Worm (Caenorhabditis elegans) whole organism, young adult: ENCODE results near the gene gly-7.
A peak's percentile ranks its signal among the peaks of the same experiment; 100 is the strongest.
"Not testable (repeated sequence)": the region's sequence is repeated elsewhere in the genome, so short reads cannot be mapped to it uniquely, and the experiment has no call there.

Experiments
- B0019.2 ChIP-seq: fragments of 200-800 bp; sonication (Bioruptor generic); conservative IDR thresholded peaks from 2 replicates; pipeline ENCODE4 v1.3.6; 2022; ENCODE audit warnings: missing genetic modification reagents, missing genetic modification characterization, missing compliant biosample characterization
- B0261.1 ChIP-seq: sonication (generic microtip); optimal IDR thresholded peaks from 2 replicates; lab custom pipeline; 2016; ENCODE audit warnings: mild to moderate bottlenecking, missing genetic modification characterization, moderate library complexity, missing compliant biosample characterization
- B0336.3 ChIP-seq: fragments of 200-800 bp; sonication (Bioruptor generic); IDR thresholded peaks from 2 replicates; pipeline ENCODE4 v1.3.6; 2022; ENCODE audit warnings: missing genetic modification characterization, missing compliant biosample characterization
- C06A6.2 ChIP-seq: fragments of 200-800 bp; sonication (Bioruptor generic); conservative IDR thresholded peaks from 2 replicates; pipeline ENCODE4 v1.3.6; 2022; ENCODE audit warnings: missing genetic modification characterization, missing compliant biosample characterization
- F33H1.4 ChIP-seq: fragments of 200-800 bp; sonication (Bioruptor generic); IDR thresholded peaks from 2 replicates; pipeline ENCODE4 v1.3.6; 2022; ENCODE audit warnings: missing genetic modification reagents, missing genetic modification characterization, missing compliant biosample characterization
- F37B4.10 ChIP-seq: fragments of 200-800 bp; sonication (Bioruptor generic); IDR thresholded peaks from 2 replicates; pipeline ENCODE4 v1.3.6; 2022; ENCODE audit warnings: missing genetic modification characterization, missing compliant biosample characterization
- F57A8.1 ChIP-seq: fragments of 200-800 bp; sonication (Bioruptor generic); optimal IDR thresholded peaks from 2 replicates; lab custom pipeline; 2018; ENCODE audit warnings: mild to moderate bottlenecking, missing genetic modification characterization, moderate library complexity, missing compliant biosample characterization
- K12H6.12 ChIP-seq: fragments of 200-800 bp; sonication (Bioruptor generic); optimal IDR thresholded peaks from 2 replicates; lab custom pipeline; 2018; ENCODE audit warnings: mild to moderate bottlenecking, missing genetic modification characterization, missing compliant biosample characterization
- T26A5.8 ChIP-seq: sonication (generic microtip); optimal IDR thresholded peaks from 2 replicates; lab custom pipeline; 2016; ENCODE audit warnings: missing genetic modification characterization, missing compliant biosample characterization
- Y53F4B.3 ChIP-seq: fragments of 200-800 bp; sonication (Bioruptor generic); IDR thresholded peaks from 2 replicates; pipeline ENCODE4 v1.3.6; 2022; ENCODE audit warnings: missing genetic modification reagents, missing genetic modification characterization, missing compliant biosample characterization
- attf-5 ChIP-seq: fragments of 200-800 bp; sonication (Bioruptor generic); optimal IDR thresholded peaks from 2 replicates; lab custom pipeline; 2018; ENCODE audit warnings: mild to moderate bottlenecking, missing genetic modification characterization, missing compliant biosample characterization
- ccch-3 ChIP-seq: fragments of 200-800 bp; sonication (Bioruptor generic); optimal IDR thresholded peaks from 2 replicates; lab custom pipeline; 2018; ENCODE audit warnings: mild to moderate bottlenecking, missing genetic modification characterization, missing compliant biosample characterization
- ceh-91 ChIP-seq: fragments of 200-800 bp; sonication (Bioruptor generic); IDR thresholded peaks from 2 replicates; pipeline ENCODE4 v1.3.6; 2022; ENCODE audit warnings: missing genetic modification reagents, missing genetic modification characterization, missing compliant biosample characterization
- dpff-1 ChIP-seq: sonication (generic microtip); optimal IDR thresholded peaks from 2 replicates; lab custom pipeline; 2017; ENCODE audit warnings: mild to moderate bottlenecking, missing genetic modification characterization, missing compliant biosample characterization
- efl-1 ChIP-seq: fragments of 150-350 bp; optimal IDR thresholded peaks from 2 replicates; lab custom pipeline; 2014; ENCODE audit warnings: missing biosample characterization, missing genetic modification reagents, missing genetic modification characterization
- egl-18 ChIP-seq: fragments of 200-800 bp; sonication (Bioruptor generic); IDR thresholded peaks from 2 replicates; pipeline ENCODE4 v1.3.6; 2022; ENCODE audit warnings: missing genetic modification reagents, missing genetic modification characterization, missing compliant biosample characterization
- egrh-3 ChIP-seq: fragments of 200-800 bp; sonication (Bioruptor generic); IDR thresholded peaks from 2 replicates; pipeline ENCODE4 v1.3.6; 2022; ENCODE audit warnings: missing genetic modification reagents, missing genetic modification characterization, missing compliant biosample characterization
- gei-17 ChIP-seq: fragments of 200-800 bp; sonication (Bioruptor generic); optimal IDR thresholded peaks from 2 replicates; lab custom pipeline; 2018; ENCODE audit warnings: mild to moderate bottlenecking, missing genetic modification characterization, missing compliant biosample characterization
- hsf-1 ChIP-seq: fragments of 200-800 bp; sonication (Bioruptor generic); IDR thresholded peaks from 2 replicates; pipeline ENCODE4 v1.3.6; 2022; ENCODE audit warnings: missing genetic modification reagents, missing genetic modification characterization, missing compliant biosample characterization
- let-526 ChIP-seq: fragments of 200-800 bp; sonication (Bioruptor generic); IDR thresholded peaks from 2 replicates; pipeline ENCODE4 v1.3.6; 2022; ENCODE audit warnings: missing genetic modification reagents, missing genetic modification characterization, missing compliant biosample characterization
- lin-26 ChIP-seq: fragments of 200-800 bp; sonication (Bioruptor generic); IDR thresholded peaks from 2 replicates; pipeline ENCODE4 v1.3.6; 2022; ENCODE audit warnings: missing genetic modification reagents, missing genetic modification characterization, missing compliant biosample characterization
- lin-54 ChIP-seq: fragments of 200-800 bp; sonication (Bioruptor generic); optimal IDR thresholded peaks from 2 replicates; lab custom pipeline; 2018; ENCODE audit warnings: mild to moderate bottlenecking, missing genetic modification characterization, missing compliant biosample characterization
- madf-3 ChIP-seq: fragments of 200-800 bp; sonication (Bioruptor generic); IDR thresholded peaks from 2 replicates; pipeline ENCODE4 v1.3.6; 2022; ENCODE audit warnings: missing genetic modification reagents, missing genetic modification characterization, missing compliant biosample characterization
- mcd-1 ChIP-seq: fragments of 200-800 bp; sonication (Bioruptor generic); IDR thresholded peaks from 2 replicates; pipeline ENCODE4 v1.3.6; 2022; ENCODE audit warnings: missing genetic modification reagents, missing genetic modification characterization, missing compliant biosample characterization
- nhr-120 ChIP-seq: fragments of 200-800 bp; sonication (Bioruptor generic); IDR thresholded peaks from 2 replicates; pipeline ENCODE4 v1.3.6; 2022; ENCODE audit warnings: missing genetic modification characterization, missing compliant biosample characterization
- nhr-27 ChIP-seq: fragments of 200-800 bp; sonication (Bioruptor generic); optimal IDR thresholded peaks from 2 replicates; lab custom pipeline; 2018; ENCODE audit warnings: mild to moderate bottlenecking, missing genetic modification characterization, moderate library complexity, missing compliant biosample characterization
- nhr-80 ChIP-seq: sonication (generic microtip); optimal IDR thresholded peaks from 2 replicates; lab custom pipeline; 2016; ENCODE audit warnings: missing genetic modification characterization, missing compliant biosample characterization
- pbrm-1 ChIP-seq: fragments of 200-800 bp; sonication (Bioruptor generic); IDR thresholded peaks from 2 replicates; pipeline ENCODE4 v1.3.6; 2022; ENCODE audit warnings: missing genetic modification reagents, missing genetic modification characterization, missing compliant biosample characterization
- rcor-1 ChIP-seq: fragments of 200-800 bp; sonication (Bioruptor generic); IDR thresholded peaks from 2 replicates; pipeline ENCODE4 v1.3.6; 2022; ENCODE audit warnings: missing genetic modification reagents, missing genetic modification characterization, missing compliant biosample characterization
- somi-1 ChIP-seq: fragments of 200-800 bp; sonication (Bioruptor generic); optimal IDR thresholded peaks from 2 replicates; lab custom pipeline; 2018; ENCODE audit warnings: mild to moderate bottlenecking, missing genetic modification characterization, missing compliant biosample characterization
- tbx-9 ChIP-seq: sonication (generic microtip); optimal IDR thresholded peaks from 2 replicates; lab custom pipeline; 2016; ENCODE audit warnings: borderline replicate concordance, missing genetic modification characterization, inconsistent platforms, missing compliant biosample characterization
- zfh-2 ChIP-seq: fragments of 200-800 bp; sonication (Bioruptor generic); conservative IDR thresholded peaks from 2 replicates; pipeline ENCODE4 v1.3.6; 2022; ENCODE audit warnings: missing genetic modification reagents, missing genetic modification characterization, missing compliant biosample characterization
- ztf-25 ChIP-seq: fragments of 200-800 bp; sonication (Bioruptor generic); IDR thresholded peaks from 2 replicates; pipeline ENCODE4 v1.3.6; 2022; ENCODE audit warnings: missing genetic modification reagents, missing genetic modification characterization, missing compliant biosample characterization
- ztf-26 ChIP-seq: sonication (generic microtip); optimal IDR thresholded peaks from 2 replicates; lab custom pipeline; 2017; ENCODE audit warnings: missing genetic modification characterization, missing compliant biosample characterization

The gly-7 gene

ce11 chrV:1841744-1842143 is 20.6 kb upstream of the gly-7 start, which contains the start of gene T10B5.8 (continued):
- no peak for TF ChIP-seq hsf-1 (GFP tag; lab: Robert Waterston, UW)
- no peak for TF ChIP-seq K12H6.12 (tag; lab: Kevin White, UChicago)
- TF ChIP-seq tbx-9 = no peak
- no peak for TF ChIP-seq ceh-91
- TF ChIP-seq efl-1 (GFP tag; lab: Kevin White, UChicago) = no peak
- no peak for TF ChIP-seq pbrm-1 (GFP tag; lab: Robert Waterston, UW)

DNA sequence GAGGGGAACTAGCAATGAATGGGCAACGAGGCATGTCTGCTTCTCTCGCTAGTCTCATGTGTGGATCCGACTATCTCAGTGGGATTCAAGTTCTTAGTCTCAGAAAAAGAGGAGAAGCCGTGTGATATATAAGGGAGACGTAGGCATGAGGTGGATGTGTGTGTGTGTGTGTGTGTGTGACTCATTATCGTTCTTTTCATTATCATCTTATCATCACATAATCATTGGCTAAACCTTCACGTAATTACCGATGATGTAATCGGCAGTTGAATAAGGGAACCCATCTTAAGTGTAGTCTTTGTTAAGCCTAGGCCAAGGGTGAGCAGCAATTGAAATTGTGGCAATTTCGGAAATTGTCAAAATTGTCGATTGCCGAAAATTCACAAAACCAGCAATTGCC is 8.8 kb upstream of the gly-7 start, which contains the start of gene Y32G9B.1:
Gene Y32G9B.1 (minus strand): TSS at position 101 of the 400 bp plus-strand sequence.
- no peak for TF ChIP-seq B0019.2 (GFP tag; lab: Robert Waterston, UW)
- TF ChIP-seq C06A6.2 (GFP tag; lab: Robert Waterston, UW) = no peak
- TF ChIP-seq F57A8.1 (GFP tag; lab: Kevin White, UChicago) = no peak

- TF ChIP-seq nhr-27 = no peak
- TF ChIP-seq zfh-2 (GFP tag; lab: Robert Waterston, UW) = peak; percentile 55; the same call in 1 of the 2 replicates
- TF ChIP-seq, all 124 proteins: peak for 1
These were observed 3.4 kb upstream of the gly-7 start for ce11 chrV:1824528-1824927.

DNA sequence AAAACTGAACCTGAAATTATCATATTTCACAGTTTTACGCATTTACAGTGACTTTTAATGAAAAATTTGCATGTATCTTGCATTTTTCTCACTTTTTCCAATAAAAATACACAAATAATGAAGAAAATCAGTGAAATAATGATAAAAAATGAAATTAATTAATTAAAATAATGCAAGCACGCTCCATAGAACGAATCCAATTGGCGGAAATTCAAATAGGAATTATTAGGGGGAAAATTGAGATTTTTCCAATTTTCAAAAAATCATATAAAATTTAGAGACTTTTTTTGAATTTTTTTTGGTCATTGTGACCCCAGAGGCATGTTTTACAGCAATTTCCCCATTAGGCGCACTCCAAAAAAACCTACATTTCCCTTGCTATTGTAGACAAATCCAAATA is 374 bp downstream of the gly-7 start:
- TF ChIP-seq lin-26 (GFP tag; lab: Robert Waterston, UW) (no peak), lin-54 (GFP tag; lab: Kevin White, UChicago) (peak; percentile 32), T26A5.8 (no peak), F33H1.4 (GFP tag; lab: Robert Waterston, UW) (peak; percentile 13; the same call in 1 of the 2 replicates), attf-5 (GFP tag; lab: Kevin White, UChicago) (no peak), nhr-80 (tag; lab: Kevin White, UChicago) (no peak), mcd-1 (peak; percentile 47; the same call in 1 of the 2 replicates), F37B4.10 (GFP tag; lab: Robert Waterston, UW) (no peak), B0261.1 (tag; lab: Kevin White, UChicago) (no peak), B0336.3 (GFP tag; lab: Robert Waterston, UW) (no peak), gei-17 (no peak)

- TF ChIP-seq B0019.2 (GFP tag; lab: Robert Waterston, UW) (no peak), zfh-2 (GFP tag; lab: Robert Waterston, UW) (peak; percentile 56)
These were observed 1.1 kb downstream of the gly-7 start for ce11 chrV:1820016-1820415.

ce11 chrV:1814784-1815183 is 6.3 kb downstream of the gly-7 start, which contains the start of gene Y46H3A.5:
TSS of gene Y46H3A.5 (minus strand) at chrV:1814884.
- TF ChIP-seq Y53F4B.3 (GFP tag; lab: Robert Waterston, UW); nhr-27; madf-3 (GFP tag; lab: Robert Waterston, UW): not testable (repeated sequence)

DNA sequence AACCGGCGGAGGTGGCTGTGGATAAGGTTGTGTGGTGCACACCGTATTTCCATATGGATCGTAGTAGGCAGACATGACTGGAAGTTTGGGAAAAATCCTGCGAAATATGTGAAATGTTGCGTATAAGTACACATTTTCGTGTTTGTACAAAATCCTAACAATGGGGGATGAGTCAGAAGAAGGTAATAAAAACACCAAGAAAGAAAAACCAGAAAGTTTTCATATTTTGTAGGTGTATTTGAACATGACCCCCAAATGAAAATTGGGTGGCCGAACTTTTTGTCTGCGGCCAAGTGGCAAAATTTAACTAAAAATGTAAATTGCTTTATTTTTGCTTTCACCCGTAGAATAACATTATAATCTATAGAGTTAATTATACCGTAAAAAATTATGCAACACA is 10.1 kb downstream of the gly-7 start, which contains the start of gene Y46H3A.4:
Gene Y46H3A.4 (minus strand): TSS at position 101 of the 400 bp plus-strand sequence.
- no peak for TF ChIP-seq egrh-3
- no peak for TF ChIP-seq pbrm-1 (GFP tag; lab: Robert Waterston, UW)
- TF ChIP-seq let-526 (GFP tag; lab: Robert Waterston, UW) = no peak
- TF ChIP-seq zfh-2 (GFP tag; lab: Robert Waterston, UW) = no peak
- TF ChIP-seq F57A8.1 (GFP tag; lab: Kevin White, UChicago) = no peak
- TF ChIP-seq nhr-80 (tag; lab: Kevin White, UChicago) = no peak
- TF ChIP-seq nhr-120 (GFP tag; lab: Robert Waterston, UW) = no peak
- no peak for TF ChIP-seq dpff-1 (tag; lab: Kevin White, UChicago)
- TF ChIP-seq ztf-25 (GFP tag; lab: Robert Waterston, UW) = no peak
- no peak for TF ChIP-seq hsf-1 (GFP tag; lab: Robert Waterston, UW)
- no peak for TF ChIP-seq rcor-1 (GFP tag; lab: Robert Waterston, UW)
- TF ChIP-seq ztf-26 (tag; lab: Kevin White, UChicago) = no peak
- TF ChIP-seq somi-1 (GFP tag; lab: Kevin White, UChicago) = no peak
- no peak for TF ChIP-seq egl-18 (GFP tag; lab: Robert Waterston, UW)
- TF ChIP-seq ccch-3 (GFP tag; lab: Kevin White, UChicago) = no peak
- TF ChIP-seq, all 124 proteins: peak for 0
